Worm (Caenorhabditis elegans) whole organism, mixed stage, embryonic: ENCODE data around the gene aat-8.

Experiments
- M03D4.4 ChIP-seq: sonication (generic microtip); optimal IDR thresholded peaks from 2 replicates; lab custom pipeline; 2017; ENCODE audit warnings: mild to moderate bottlenecking, missing genetic modification characterization, missing compliant biosample characterization
- bed-3 ChIP-seq: fragments of 200-800 bp; sonication (Bioruptor generic); optimal IDR thresholded peaks from 3 replicates; lab custom pipeline; 2018; ENCODE audit warnings: mild to moderate bottlenecking, missing genetic modification characterization, moderate library complexity, missing compliant biosample characterization
- blmp-1 ChIP-seq: fragments of 150-350 bp; optimal IDR thresholded peaks from 2 replicates; lab custom pipeline; 2014; ENCODE audit warnings: missing biosample characterization, missing genetic modification characterization
- ceh-39 ChIP-seq: fragments of 150-350 bp; optimal IDR thresholded peaks from 2 replicates; lab custom pipeline; 2014; ENCODE audit warnings: missing biosample characterization, missing genetic modification characterization
- ceh-43 ChIP-seq: fragments of 200-800 bp; sonication (Bioruptor generic); optimal IDR thresholded peaks from 2 replicates; lab custom pipeline; 2018; ENCODE audit warnings: mild to moderate bottlenecking, missing genetic modification characterization, moderate library complexity, missing compliant biosample characterization
- ceh-83 ChIP-seq: fragments of 200-800 bp; sonication (Bioruptor generic); optimal IDR thresholded peaks from 2 replicates; lab custom pipeline; 2018; ENCODE audit warnings: mild to moderate bottlenecking, missing genetic modification characterization, missing compliant biosample characterization
- ces-1 ChIP-seq: fragments of 150-350 bp; optimal IDR thresholded peaks from 2 replicates; lab custom pipeline; 2014; ENCODE audit warnings: missing biosample characterization, missing genetic modification reagents, missing genetic modification characterization
- drap-1 ChIP-seq: fragments of 200-800 bp; sonication (Bioruptor generic); optimal IDR thresholded peaks from 3 replicates; lab custom pipeline; 2018; ENCODE audit warnings: mild to moderate bottlenecking, missing genetic modification characterization, missing compliant biosample characterization
- elt-3 ChIP-seq: fragments of 150-350 bp; optimal IDR thresholded peaks from 2 replicates; lab custom pipeline; 2014; ENCODE audit warnings: missing biosample characterization, missing genetic modification characterization
- flh-1 ChIP-seq: fragments of 200-800 bp; sonication (Bioruptor generic); optimal IDR thresholded peaks from 2 replicates; lab custom pipeline; 2018; ENCODE audit warnings: mild to moderate bottlenecking, missing genetic modification characterization, moderate library complexity, missing compliant biosample characterization
- hlh-1 ChIP-seq: fragments of 150-350 bp; optimal IDR thresholded peaks from 2 replicates; lab custom pipeline; 2014; ENCODE audit warnings: missing biosample characterization, missing genetic modification reagents, missing genetic modification characterization
- lsy-2 ChIP-seq: fragments of 150-350 bp; optimal IDR thresholded peaks from 2 replicates; lab custom pipeline; 2014; ENCODE audit warnings: missing biosample characterization, missing genetic modification characterization
- mab-5 ChIP-seq: fragments of 150-350 bp; optimal IDR thresholded peaks from 2 replicates; lab custom pipeline; 2014; ENCODE audit warnings: missing biosample characterization, missing genetic modification characterization
- mep-1 ChIP-seq: fragments of 150-350 bp; optimal IDR thresholded peaks from 2 replicates; lab custom pipeline; 2017; ENCODE audit warnings: missing biosample characterization, missing genetic modification reagents, missing genetic modification characterization, inconsistent platforms
- nhr-2 ChIP-seq: fragments of 150-350 bp; optimal IDR thresholded peaks from 2 replicates; lab custom pipeline; 2014; ENCODE audit warnings: missing biosample characterization, missing genetic modification characterization
- nhr-237 ChIP-seq: fragments of 150-350 bp; optimal IDR thresholded peaks from 2 replicates; lab custom pipeline; 2014; ENCODE audit warnings: missing biosample characterization, missing genetic modification characterization
- nhr-28 ChIP-seq: fragments of 150-350 bp; optimal IDR thresholded peaks from 2 replicates; lab custom pipeline; 2014; ENCODE audit warnings: missing biosample characterization, missing genetic modification characterization
- nhr-76 ChIP-seq: sonication (generic microtip); optimal IDR thresholded peaks from 2 replicates; lab custom pipeline; 2017; ENCODE audit warnings: missing biosample characterization, missing genetic modification characterization
- pha-4 ChIP-seq: fragments of 150-350 bp; optimal IDR thresholded peaks from 2 replicates; lab custom pipeline; 2018; ENCODE audit warnings: missing biosample characterization, missing genetic modification reagents, missing genetic modification characterization
- sem-2 ChIP-seq: fragments of 200-800 bp; sonication (Bioruptor generic); optimal IDR thresholded peaks from 2 replicates; lab custom pipeline; 2018; ENCODE audit warnings: mild to moderate bottlenecking, missing genetic modification characterization, missing compliant biosample characterization
- snpc-4 ChIP-seq: fragments of 150-350 bp; optimal IDR thresholded peaks from 2 replicates; lab custom pipeline; 2014; ENCODE audit warnings: missing biosample characterization, missing genetic modification characterization
- tbx-8 ChIP-seq: fragments of 200-800 bp; sonication (Bioruptor generic); optimal IDR thresholded peaks from 2 replicates; lab custom pipeline; 2018; ENCODE audit warnings: mild to moderate bottlenecking, missing genetic modification characterization, moderate library complexity, missing compliant biosample characterization
- unc-120 ChIP-seq: sonication (generic microtip); optimal IDR thresholded peaks from 2 replicates; lab custom pipeline; 2017; ENCODE audit warnings: missing genetic modification characterization, missing compliant biosample characterization; ENCODE audit not compliant: poor library complexity, severe bottlenecking
- unc-39 ChIP-seq: fragments of 150-350 bp; optimal IDR thresholded peaks from 2 replicates; lab custom pipeline; 2014; ENCODE audit warnings: missing biosample characterization, missing genetic modification characterization

The aat-8 gene

DNA sequence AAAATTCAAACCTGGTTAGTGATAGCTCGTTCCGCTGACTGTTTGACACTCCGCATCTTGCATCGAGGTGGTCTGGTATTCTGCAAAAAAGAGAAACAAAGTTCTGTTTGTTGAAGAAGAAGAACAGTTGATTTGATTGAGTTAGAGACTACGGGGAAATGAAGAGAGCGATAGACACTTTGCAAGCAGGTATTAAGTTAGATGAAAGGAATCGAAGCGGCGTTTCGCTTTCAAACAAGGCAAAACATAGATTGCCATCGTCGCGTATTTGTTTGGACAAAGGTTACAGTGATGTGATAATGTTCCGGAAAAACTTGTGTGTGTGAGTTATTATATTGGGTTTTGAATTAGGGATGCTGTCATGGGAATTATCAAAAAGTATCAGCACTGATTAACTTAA is 47.6 kb downstream of the aat-8 start:
- TF ChIP-seq elt-3 (tag; lab: Kevin White, UChicago): no peak
- no peak for TF ChIP-seq ceh-43
- no peak for TF ChIP-seq M03D4.4 (tag; lab: Kevin White, UChicago)
- no peak for TF ChIP-seq ceh-83 (GFP tag; lab: Kevin White, UChicago)
- no peak for TF ChIP-seq drap-1
- no peak for TF ChIP-seq mep-1 (tag; lab: Kevin White, UChicago)
- TF ChIP-seq tbx-8 (GFP tag; lab: Kevin White, UChicago): no peak
- no peak for TF ChIP-seq sem-2 (GFP tag; lab: Kevin White, UChicago)
- TF ChIP-seq, all 35 proteins: peak for 0

DNA sequence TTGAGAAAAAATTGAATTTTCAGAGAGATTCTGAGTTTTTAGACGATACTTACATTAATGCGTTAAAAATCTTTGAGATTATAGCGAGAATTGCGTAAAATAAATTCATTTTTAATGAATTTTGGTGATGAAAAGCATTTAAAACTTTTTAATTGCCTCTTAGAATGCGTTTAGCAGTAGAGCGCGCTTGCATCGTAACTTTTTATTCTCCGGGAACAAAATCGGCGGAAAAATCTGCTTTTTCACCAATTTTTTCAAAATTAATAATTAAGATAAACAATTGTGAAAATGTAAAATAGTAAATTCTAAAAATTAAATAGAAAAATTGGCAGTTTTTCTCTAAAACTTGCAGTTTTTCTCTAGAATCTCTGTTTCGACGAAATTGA is 49.6 kb downstream of the aat-8 start:
- TF ChIP-seq nhr-28 (tag; lab: Kevin White, UChicago): no peak
- TF ChIP-seq mep-1 (tag; lab: Kevin White, UChicago): no peak
- no peak for TF ChIP-seq nhr-237 (tag; lab: Kevin White, UChicago)
- TF ChIP-seq hlh-1 (tag; lab: Kevin White, UChicago): no peak
- no peak for TF ChIP-seq ces-1
- TF ChIP-seq M03D4.4 (tag; lab: Kevin White, UChicago): no peak
- no peak for TF ChIP-seq ceh-39 (tag; lab: Kevin White, UChicago)
- TF ChIP-seq unc-39 (tag; lab: Kevin White, UChicago): no peak

DNA sequence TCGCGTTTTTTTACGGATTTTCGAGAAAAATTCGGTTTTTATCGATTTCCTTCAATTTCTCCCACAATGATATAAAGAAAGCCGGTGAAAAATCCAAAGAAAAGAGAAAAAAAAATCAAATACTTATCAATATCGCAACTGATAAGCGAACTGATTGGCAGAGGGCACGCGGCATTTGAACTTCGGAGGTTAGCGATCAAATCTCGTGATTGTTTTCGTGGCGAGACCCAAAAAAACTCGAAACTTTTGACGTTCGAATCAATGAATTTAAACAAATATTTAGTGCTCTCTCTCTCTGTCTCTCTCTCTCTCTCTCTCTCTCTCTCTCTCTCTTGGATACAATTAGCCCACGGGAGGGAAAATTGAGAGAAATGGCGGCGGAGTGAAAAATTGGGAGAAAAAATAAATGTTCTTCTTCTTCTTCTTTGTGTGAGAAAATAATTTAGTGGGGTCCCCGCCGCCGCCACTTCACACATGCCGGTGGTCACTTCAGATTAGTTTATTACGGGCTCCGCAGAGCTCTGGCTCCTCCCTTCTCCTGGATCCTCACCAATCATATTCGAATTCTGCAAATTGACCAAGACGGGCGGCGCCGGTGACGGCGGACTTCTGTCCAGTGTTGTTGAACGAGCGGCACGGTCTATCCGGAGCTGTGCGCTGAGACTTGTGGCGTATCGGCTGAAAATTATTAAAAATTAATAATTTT is 50.1 kb downstream of the aat-8 start:
- TF ChIP-seq snpc-4 (tag; lab: Kevin White, UChicago): no peak
- no peak for TF ChIP-seq unc-120 (tag; lab: Kevin White, UChicago)
- no peak for TF ChIP-seq pha-4
- no peak for TF ChIP-seq mep-1 (tag; lab: Kevin White, UChicago)
- TF ChIP-seq sem-2 (GFP tag; lab: Kevin White, UChicago): no peak
- TF ChIP-seq ceh-83 (GFP tag; lab: Kevin White, UChicago): no peak
- TF ChIP-seq tbx-8 (GFP tag; lab: Kevin White, UChicago): no peak
- TF ChIP-seq ceh-43: no peak
- no peak for TF ChIP-seq lsy-2 (tag; lab: Kevin White, UChicago)
- no peak for TF ChIP-seq blmp-1 (tag; lab: Kevin White, UChicago)
- no peak for TF ChIP-seq nhr-76 (tag; lab: Kevin White, UChicago)
- TF ChIP-seq drap-1: no peak
- no peak for TF ChIP-seq flh-1 (GFP tag; lab: Kevin White, UChicago)
- TF ChIP-seq nhr-2: no peak
- no peak for TF ChIP-seq mab-5 (tag; lab: Kevin White, UChicago)

DNA sequence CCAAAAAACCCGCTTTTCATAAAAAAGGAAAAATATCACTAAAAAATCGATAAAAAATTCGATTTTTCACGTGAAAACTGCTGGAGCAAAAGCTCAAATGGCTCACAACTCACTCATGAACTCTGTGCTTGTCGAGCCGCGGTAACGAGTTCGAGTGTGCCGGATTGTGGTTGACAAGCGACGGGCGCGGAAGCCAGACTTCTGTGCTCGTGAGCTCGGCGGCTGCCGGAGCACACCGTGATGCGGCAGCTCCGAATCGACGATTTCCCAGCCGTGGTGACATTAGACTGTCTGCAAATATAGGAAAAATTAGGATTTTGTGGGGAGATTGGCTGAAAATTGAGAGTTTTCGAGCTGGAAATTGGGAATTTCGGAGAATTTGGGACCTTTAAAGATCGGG is 52.0 kb downstream of the aat-8 start:
- TF ChIP-seq unc-39 (tag; lab: Kevin White, UChicago) (no peak), blmp-1 (tag; lab: Kevin White, UChicago) (no peak), nhr-28 (tag; lab: Kevin White, UChicago) (no peak), bed-3 (GFP tag; lab: Kevin White, UChicago) (no peak)
